Fruit fly (Drosophila melanogaster) whole organism, embryonic: Measurements from ENCODE around the gene CG7191.

Experiments
- Atf-2 ChIP-seq: fragments of 200-800 bp; sonication (Bioruptor generic); optimal IDR thresholded peaks from 2 replicates; lab custom pipeline; 2016; ENCODE audit warnings: missing biosample characterization, missing genetic modification characterization
- Awh ChIP-seq: fragments of 200-800 bp; sonication (Bioruptor generic); IDR thresholded peaks from 2 replicates; pipeline ENCODE4, ENCODE4 v1.3.6; 2022; ENCODE audit warnings: missing biosample characterization, missing genetic modification characterization
- CG10321 ChIP-seq: fragments of 200-800 bp; sonication (Bioruptor generic); IDR thresholded peaks from 2 replicates; pipeline ENCODE4 v1.3.6; 2022; ENCODE audit warnings: missing biosample characterization, missing genetic modification characterization
- CG10654 ChIP-seq: fragments of 200-800 bp; sonication (Bioruptor generic); optimal IDR thresholded peaks from 2 replicates; lab custom pipeline; 2016; ENCODE audit warnings: missing biosample characterization, missing genetic modification characterization
- CG10979 ChIP-seq: fragments of 200-800 bp; sonication (Bioruptor generic); optimal IDR thresholded peaks from 2 replicates; lab custom pipeline; 2018; ENCODE audit warnings: missing biosample characterization, mild to moderate bottlenecking, missing genetic modification characterization, moderate library complexity
- CG11560 ChIP-seq: fragments of 200-800 bp; sonication (Bioruptor generic); IDR thresholded peaks from 3 replicates; pipeline ENCODE4 v1.3.6; 2022; ENCODE audit warnings: missing biosample characterization, missing genetic modification characterization
- CG15696 ChIP-seq: fragments of 200-800 bp; sonication (Bioruptor generic); optimal IDR thresholded peaks from 2 replicates; lab custom pipeline; 2019; ENCODE audit warnings: missing biosample characterization, mild to moderate bottlenecking, missing genetic modification characterization, moderate library complexity
- CG1647 ChIP-seq: fragments of 200-800 bp; sonication (Bioruptor generic); optimal IDR thresholded peaks from 3 replicates; lab custom pipeline; 2016; ENCODE audit warnings: missing biosample characterization, missing genetic modification characterization
- CG17359 ChIP-seq: fragments of 200-800 bp; sonication (Bioruptor generic); optimal IDR thresholded peaks from 3 replicates; lab custom pipeline; 2018; ENCODE audit warnings: missing biosample characterization, mild to moderate bottlenecking, missing genetic modification characterization, moderate library complexity
- CG1832 ChIP-seq: fragments of 200-800 bp; sonication (Bioruptor generic); optimal IDR thresholded peaks from 2 replicates; lab custom pipeline; 2017; ENCODE audit warnings: missing biosample characterization, mild to moderate bottlenecking, missing genetic modification characterization, inconsistent platforms
- CG2875 ChIP-seq: fragments of 200-800 bp; sonication (Bioruptor generic); optimal IDR thresholded peaks from 2 replicates; lab custom pipeline; 2017; ENCODE audit warnings: missing biosample characterization, mild to moderate bottlenecking, missing genetic modification characterization, missing genetic modification reagents
- CG3065 ChIP-seq: fragments of 200-800 bp; sonication (Bioruptor generic); optimal IDR thresholded peaks from 2 replicates; lab custom pipeline; 2016; ENCODE audit warnings: missing biosample characterization, missing genetic modification characterization
- CG4328 ChIP-seq: fragments of 200-800 bp; sonication (Bioruptor generic); optimal IDR thresholded peaks from 3 replicates; lab custom pipeline; 2017; ENCODE audit warnings: missing biosample characterization, missing genetic modification reagents, missing genetic modification characterization
- CG4820 ChIP-seq: fragments of 200-800 bp; sonication (Bioruptor generic); optimal IDR thresholded peaks from 3 replicates; lab custom pipeline; 2016; ENCODE audit warnings: missing biosample characterization, missing genetic modification characterization
- CG5180 ChIP-seq: fragments of 200-800 bp; sonication (Bioruptor generic); optimal IDR thresholded peaks from 3 replicates; lab custom pipeline; 2017; ENCODE audit warnings: missing biosample characterization, missing genetic modification characterization, mild to moderate bottlenecking, moderate library complexity, missing genetic modification reagents
- CG6175 ChIP-seq: fragments of 200-800 bp; sonication (Bioruptor generic); IDR thresholded peaks from 3 replicates; pipeline ENCODE4 v1.3.6; 2022; ENCODE audit warnings: missing biosample characterization, missing genetic modification characterization
- CG7987 ChIP-seq: fragments of 200-800 bp; sonication (Bioruptor generic); optimal IDR thresholded peaks from 2 replicates; lab custom pipeline; 2018; ENCODE audit warnings: missing biosample characterization, mild to moderate bottlenecking, missing genetic modification characterization, moderate library complexity
- CG9817 ChIP-seq: fragments of 200-800 bp; sonication (Bioruptor generic); optimal IDR thresholded peaks from 2 replicates; lab custom pipeline; 2018; ENCODE audit warnings: missing biosample characterization, mild to moderate bottlenecking, missing genetic modification characterization, moderate library complexity
- CrebB ChIP-seq: fragments of 200-800 bp; sonication (Bioruptor generic); optimal IDR thresholded peaks from 3 replicates; lab custom pipeline; 2018; ENCODE audit warnings: missing biosample characterization, mild to moderate bottlenecking, missing genetic modification characterization
- D19A ChIP-seq: fragments of 200-800 bp; optimal IDR thresholded peaks from 3 replicates; lab custom pipeline; 2019; ENCODE audit warnings: missing biosample characterization, mild to moderate bottlenecking, missing genetic modification characterization, moderate library complexity
- Dbx ChIP-seq: fragments of 200-800 bp; sonication (Bioruptor generic); IDR thresholded peaks from 3 replicates; pipeline ENCODE4 v1.3.6; 2022; ENCODE audit warnings: missing biosample characterization, missing genetic modification characterization
- Dll ChIP-seq: fragments of 200-800 bp; sonication (Bioruptor generic); IDR thresholded peaks from 4 replicates; pipeline ENCODE4 v1.3.6; 2022; ENCODE audit warnings: missing biosample characterization, missing genetic modification characterization; ENCODE audit not compliant: partially characterized antibody
- Doc2 ChIP-seq: fragments of 200-800 bp; sonication (Bioruptor generic); IDR thresholded peaks from 2 replicates; pipeline ENCODE4 v1.3.6; 2022; ENCODE audit warnings: missing biosample characterization, missing genetic modification characterization
- HmgD ChIP-seq: fragments of 200-800 bp; sonication (Bioruptor generic); optimal IDR thresholded peaks from 3 replicates; lab custom pipeline; 2016; ENCODE audit warnings: missing biosample characterization, missing genetic modification characterization
- Kr ChIP-seq: fragments of 200-800 bp; sonication (Bioruptor generic); optimal IDR thresholded peaks from 2 replicates; lab custom pipeline; 2017; ENCODE audit warnings: missing biosample characterization, mild to moderate bottlenecking, missing genetic modification characterization
- Med ChIP-seq: fragments of 200-800 bp; sonication (Bioruptor generic); peaks from one replicate; lab custom pipeline; 2016; ENCODE audit warnings: missing biosample characterization, missing genetic modification characterization, mild to moderate bottlenecking, inconsistent platforms, moderate library complexity
- NK7.1 ChIP-seq: fragments of 200-800 bp; sonication (Bioruptor generic); optimal IDR thresholded peaks from 3 replicates; lab custom pipeline; 2016; ENCODE audit warnings: missing biosample characterization, missing genetic modification characterization
- Nf-YB ChIP-seq: fragments of 200-800 bp; sonication (Bioruptor generic); optimal IDR thresholded peaks from 3 replicates; lab custom pipeline; 2019; ENCODE audit warnings: missing biosample characterization, mild to moderate bottlenecking, missing genetic modification characterization, moderate library complexity
- NfI ChIP-seq: fragments of 200-800 bp; sonication (Bioruptor generic); optimal IDR thresholded peaks from 3 replicates; lab custom pipeline; 2018; ENCODE audit warnings: missing biosample characterization, mild to moderate bottlenecking, missing genetic modification characterization, moderate library complexity
- ac ChIP-seq: fragments of 200-800 bp; sonication (Bioruptor generic); optimal IDR thresholded peaks from 3 replicates; lab custom pipeline; 2017; ENCODE audit warnings: missing biosample characterization, mild to moderate bottlenecking, missing genetic modification characterization
- ap ChIP-seq: fragments of 200-800 bp; sonication (Bioruptor generic); IDR thresholded peaks from 2 replicates; pipeline ENCODE4 v1.3.6; 2022; ENCODE audit warnings: missing biosample characterization, missing genetic modification characterization
- bowl ChIP-seq: fragments of 200-800 bp; sonication (Bioruptor generic); IDR thresholded peaks from 2 replicates; pipeline ENCODE4 v1.3.6; 2022; ENCODE audit warnings: missing biosample characterization, missing genetic modification characterization
- btn ChIP-seq: fragments of 200-800 bp; sonication (Bioruptor generic); optimal IDR thresholded peaks from 2 replicates; lab custom pipeline; 2016; ENCODE audit warnings: missing biosample characterization, missing genetic modification characterization
- chinmo ChIP-seq: fragments of 200-800 bp; sonication (Bioruptor generic); IDR thresholded peaks from 4 replicates; pipeline ENCODE4 v1.3.6; 2022; ENCODE audit warnings: missing biosample characterization, missing genetic modification characterization; ENCODE audit not compliant: partially characterized antibody
- ems ChIP-seq: fragments of 200-800 bp; sonication (Bioruptor generic); optimal IDR thresholded peaks from 3 replicates; lab custom pipeline; 2016; ENCODE audit warnings: missing biosample characterization, missing genetic modification characterization
- jigr1 ChIP-seq: fragments of 200-800 bp; sonication (Bioruptor generic); IDR thresholded peaks from 3 replicates; pipeline ENCODE4 v1.3.6; 2022; ENCODE audit warnings: missing biosample characterization, missing genetic modification characterization
- lola ChIP-seq, 3 experiments: fragments of >200 bp in 2 of 3; fragments of 200-800 bp in 1 of 3; sonication (Bioruptor generic) in 1 of 3; optimal IDR thresholded peaks; 2 replicates each; lab custom pipeline; 2017 to 2019; ENCODE audit warnings: missing biosample characterization in 3 of 3, missing genetic modification characterization in 3 of 3, mild to moderate bottlenecking in 1 of 3, moderate library complexity in 1 of 3
- nerfin-2 ChIP-seq: fragments of 200-800 bp; sonication (Bioruptor generic); IDR thresholded peaks from 2 replicates; pipeline ENCODE4 v1.3.6; 2022; ENCODE audit warnings: missing biosample characterization, missing genetic modification characterization; ENCODE audit not compliant: partially characterized antibody
- oc ChIP-seq: fragments of 200-800 bp; sonication (Bioruptor generic); optimal IDR thresholded peaks from 2 replicates; lab custom pipeline; 2018; ENCODE audit warnings: missing biosample characterization, mild to moderate bottlenecking, missing genetic modification characterization, moderate library complexity
- odd ChIP-seq: fragments of 200-800 bp; sonication (Bioruptor generic); optimal IDR thresholded peaks from 2 replicates; lab custom pipeline; 2017; ENCODE audit warnings: missing biosample characterization, mild to moderate bottlenecking, missing genetic modification characterization
- pnt ChIP-seq: fragments of 200-800 bp; sonication (Bioruptor generic); optimal IDR thresholded peaks from 3 replicates; lab custom pipeline; 2016; ENCODE audit warnings: missing biosample characterization, missing genetic modification characterization
- slou ChIP-seq: fragments of 200-800 bp; sonication (Bioruptor generic); optimal IDR thresholded peaks from 3 replicates; lab custom pipeline; 2016; ENCODE audit warnings: missing biosample characterization, missing genetic modification characterization
- ssp ChIP-seq: fragments of 200-800 bp; sonication (Bioruptor generic); IDR thresholded peaks from 2 replicates; pipeline ENCODE4 v1.3.6; 2022; ENCODE audit warnings: missing biosample characterization, missing genetic modification characterization
- tio ChIP-seq: fragments of 200-800 bp; sonication (Bioruptor generic); optimal IDR thresholded peaks from 2 replicates; lab custom pipeline; 2017; ENCODE audit warnings: missing biosample characterization, missing genetic modification characterization, inconsistent platforms
- tll ChIP-seq, 2 experiments: fragments of 200-800 bp in 1 of 2; fragments of >200 bp in 1 of 2; sonication (Bioruptor generic) in 1 of 2; optimal IDR thresholded peaks; 2 replicates each; lab custom pipeline; 2017 to 2019; ENCODE audit warnings: missing biosample characterization in 2 of 2, missing genetic modification characterization in 2 of 2, mild to moderate bottlenecking in 1 of 2, moderate library complexity in 1 of 2
- toy ChIP-seq: fragments of 200-800 bp; sonication (Bioruptor generic); IDR thresholded peaks from 2 replicates; pipeline ENCODE4 v1.3.6; 2022; ENCODE audit warnings: missing biosample characterization, missing genetic modification characterization
- vfl ChIP-seq: fragments of 200-800 bp; sonication (Bioruptor generic); optimal IDR thresholded peaks from 2 replicates; lab custom pipeline; 2016; ENCODE audit warnings: missing biosample characterization, missing genetic modification characterization
- vnd ChIP-seq: fragments of 200-800 bp; sonication (Bioruptor generic); IDR thresholded peaks from 3 replicates; pipeline ENCODE4 v1.3.6; 2022; ENCODE audit warnings: missing biosample characterization, missing genetic modification characterization; ENCODE audit not compliant: partially characterized antibody
- wor ChIP-seq: fragments of 200-800 bp; sonication (Bioruptor generic); IDR thresholded peaks from 2 replicates; pipeline ENCODE4 v1.3.6; 2022; ENCODE audit warnings: missing biosample characterization, missing genetic modification characterization

The CG7191 gene

dm6 chr2L:7782788-7783401 is 15.5 kb downstream of the CG7191 start, which contains the start of gene Brd7-9 (continued):
- TF ChIP-seq NK7.1 (GFP tag; lab: Kevin White, UChicago) (peak; percentile 73), CG10321 (GFP tag; lab: Robert Waterston, UW) (peak; percentile 63; the same call in 1 of the 2 replicates), HmgD (GFP tag; lab: Kevin White, UChicago) (no peak), CG1647 (no peak), vfl (GFP tag; lab: Kevin White, UChicago) (no peak), CG11560 (no peak), CG4328 (GFP tag; lab: Kevin White, UChicago) (no peak), nerfin-2 (GFP tag; lab: Robert Waterston, UW) (0 out of 2 replicates have a peak, but pooled peaks have one; percentile 40), wor (GFP tag; lab: Robert Waterston, UW) (peak; percentile 48; the same call in 1 of the 2 replicates), Dbx (GFP tag; lab: Robert Waterston, UW) (peak; percentile 79; the same call in 2 of the 3 replicates), jigr1 (GFP tag; lab: Robert Waterston, UW) (no peak), slou (GFP tag; lab: Kevin White, UChicago) (peak; percentile 63), ems (GFP tag; lab: Kevin White, UChicago) (peak; percentile 75), vnd (GFP tag; lab: Robert Waterston, UW) (peak; percentile 31; the same call in 1 of the 3 replicates), NfI (GFP tag; lab: Kevin White, UChicago) (peak; percentile 60), D19A (tag; lab: Kevin White, UChicago) (peak; percentile 58), lola (GFP tag; optimal IDR thresholded peaks at IDR 0.05; lab: Kevin White, UChicago) (peak in 1 of 3 experiments; percentile 54), ac (no peak), Atf-2 (peak; percentile 51), ssp (GFP tag; lab: Robert Waterston, UW) (peak; percentile 33; the same call in 1 of the 2 replicates), ap (GFP tag; lab: Robert Waterston, UW) (peak; percentile 79), pnt (peak; percentile 57), tio (GFP tag; lab: Kevin White, UChicago) (peak; percentile 56), CG15696 (tag; lab: Kevin White, UChicago) (no peak), Med (peak; percentile 93), CG7987 (GFP tag; lab: Kevin White, UChicago) (peak; percentile 26), toy (peak; percentile 70), CG5180 (GFP tag; lab: Kevin White, UChicago) (peak; percentile 41), CrebB (tag; lab: Kevin White, UChicago) (peak; percentile 12), CG9817 (tag; lab: Kevin White, UChicago) (peak; percentile 51), CG10979 (peak; percentile 73), btn (GFP tag; lab: Kevin White, UChicago) (peak; percentile 1), Doc2 (no peak), tll (GFP tag; optimal IDR thresholded peaks at IDR 0.05; lab: Kevin White, UChicago) (no peak), CG17359 (tag; lab: Kevin White, UChicago) (peak; percentile 81), Awh (GFP tag; lab: Robert Waterston, UW) (peak; percentile 82), Dll (peak; percentile 69), CG10654 (GFP tag; lab: Kevin White, UChicago) (peak; percentile 71), chinmo (0 out of 4 replicates have a peak, but pooled peaks have one; percentile 50), odd (peak; percentile 63), CG6175 (peak; percentile 47; the same call in 2 of the 3 replicates), CG4820 (GFP tag; lab: Kevin White, UChicago) (peak; percentile 61), oc (tag; lab: Kevin White, UChicago) (no peak), Kr (GFP tag; lab: Kevin White, UChicago) (no peak), bowl (GFP tag; lab: Robert Waterston, UW) (peak; percentile 55), Nf-YB (GFP tag; lab: Kevin White, UChicago) (peak; percentile 36), CG2875 (peak; percentile 70), CG3065 (GFP tag; lab: Kevin White, UChicago) (no peak), CG1832 (GFP tag; lab: Kevin White, UChicago) (peak; percentile 62)
